Fruit fly (Drosophila melanogaster): ENCODE results near the gene CG13358.

The CG13358 gene

DNA sequence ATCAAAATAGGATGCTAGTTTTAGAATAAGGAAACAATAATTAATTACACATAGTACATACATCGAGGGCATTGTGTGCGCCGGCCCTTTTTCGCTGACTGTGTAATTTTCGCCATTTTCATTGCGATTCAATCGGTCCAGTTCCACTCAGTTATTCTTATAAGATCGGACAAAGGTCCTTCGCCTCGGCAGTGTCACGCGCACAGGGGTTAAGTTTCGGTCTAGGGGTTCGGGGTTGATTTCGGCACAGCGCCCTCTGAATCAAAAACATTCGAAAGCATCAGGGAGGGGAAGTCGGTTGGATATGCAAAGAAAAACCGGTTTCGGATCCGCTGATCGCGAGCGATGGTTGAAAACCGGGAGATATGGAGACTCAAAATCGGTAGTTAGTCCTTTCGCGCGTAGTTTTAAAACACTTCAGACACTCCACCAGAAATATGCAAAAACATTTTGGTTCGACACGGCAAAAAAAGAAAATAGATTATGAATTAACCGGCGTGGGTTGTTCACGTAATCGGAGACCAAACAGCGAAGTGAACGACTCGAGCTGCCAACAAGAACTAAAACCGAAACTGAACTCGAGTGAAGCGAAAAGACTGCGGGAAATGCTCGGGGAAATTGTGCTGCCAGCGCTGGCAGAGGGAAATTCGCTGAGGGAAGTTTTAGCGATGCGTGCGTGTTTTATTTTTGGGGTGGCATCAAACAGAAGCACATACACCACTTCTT is 31.4 kb upstream of the CG13358 start (continued):
- TF ChIP-seq bbx (GFP tag; IDR thresholded peaks at IDR 0.05; ENCODE audit: partially characterized antibody) (0 out of 2 replicates have a peak, but pooled peaks have one; percentile 14), run (tag; optimal IDR thresholded peaks at IDR 0.05) (no peak), Deaf1 (tag; optimal IDR thresholded peaks at IDR 0.05) (peak; percentile 58), Dip2 (GFP tag; IDR thresholded peaks at IDR 0.05) (no peak), CG10366 (GFP tag; IDR thresholded peaks at IDR 0.05) (peak; percentile 20; the same call in 1 of the 2 replicates), sqz (GFP tag; optimal IDR thresholded peaks at IDR 0.05) (no peak), pzg (GFP tag; optimal IDR thresholded peaks at IDR 0.05) (no peak), CG15601 (tag; optimal IDR thresholded peaks at IDR 0.05) (no peak), sens (GFP tag) (peak; percentile 14)

DNA sequence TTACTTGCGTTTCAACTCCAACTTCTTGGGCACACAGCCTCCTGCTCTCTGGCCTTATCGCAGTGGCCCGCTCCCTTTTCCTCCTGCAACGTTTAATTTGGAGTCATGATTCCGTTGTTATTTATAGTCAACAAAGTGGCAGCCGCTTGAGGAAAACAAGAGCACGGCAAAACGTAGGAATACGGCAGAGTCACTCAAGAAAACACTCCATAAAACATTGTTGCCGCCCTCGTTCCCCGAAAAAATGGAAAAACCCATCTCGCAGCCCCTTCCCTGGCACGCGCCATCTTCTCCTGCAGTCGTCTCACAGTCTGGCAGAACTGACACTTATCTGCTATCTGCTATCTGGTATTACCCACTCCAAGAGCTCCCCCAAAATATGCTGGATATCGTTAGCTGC is 20.2 kb upstream of the CG13358 start:
- peak; percentile 67 for TF ChIP-seq CG13894 (tag; optimal IDR thresholded peaks at IDR 0.05)
- TF ChIP-seq gem (tag; optimal IDR thresholded peaks at IDR 0.05): no peak
- TF ChIP-seq grn (GFP tag; optimal IDR thresholded peaks at IDR 0.05): peak; percentile 23
- no peak for TF ChIP-seq CG7963 (GFP tag; IDR thresholded peaks at IDR 0.05; ENCODE audit: partially characterized antibody)
- peak; percentile 28 for TF ChIP-seq ATbp (GFP tag; optimal IDR thresholded peaks at IDR 0.05)
- TF ChIP-seq BEAF-32 (GFP tag; optimal IDR thresholded peaks at IDR 0.05): no peak
- peak; percentile 9 for TF ChIP-seq CG15601 (tag; optimal IDR thresholded peaks at IDR 0.05)
- TF ChIP-seq sens (GFP tag): peak; percentile 1
- TF ChIP-seq pros (GFP tag; optimal IDR thresholded peaks at IDR 0.05): peak; percentile 57
- TF ChIP-seq NC2α (GFP tag; optimal IDR thresholded peaks at IDR 0.05): no peak
- TF ChIP-seq z (GFP tag; IDR thresholded peaks at IDR 0.05): peak; percentile 78; the same call in 2 of the 3 replicates
- peak; percentile 40 for TF ChIP-seq Hey (tag; optimal IDR thresholded peaks at IDR 0.05)
- TF ChIP-seq Eip74EF (GFP tag; optimal IDR thresholded peaks at IDR 0.05): no peak
- peak; percentile 35 for TF ChIP-seq HLHmδ (GFP tag; optimal IDR thresholded peaks at IDR 0.05)
- peak; percentile 74 for TF ChIP-seq Ets65A (GFP tag)
- no peak for TF ChIP-seq CG18599 (GFP tag; optimal IDR thresholded peaks at IDR 0.05)

DNA sequence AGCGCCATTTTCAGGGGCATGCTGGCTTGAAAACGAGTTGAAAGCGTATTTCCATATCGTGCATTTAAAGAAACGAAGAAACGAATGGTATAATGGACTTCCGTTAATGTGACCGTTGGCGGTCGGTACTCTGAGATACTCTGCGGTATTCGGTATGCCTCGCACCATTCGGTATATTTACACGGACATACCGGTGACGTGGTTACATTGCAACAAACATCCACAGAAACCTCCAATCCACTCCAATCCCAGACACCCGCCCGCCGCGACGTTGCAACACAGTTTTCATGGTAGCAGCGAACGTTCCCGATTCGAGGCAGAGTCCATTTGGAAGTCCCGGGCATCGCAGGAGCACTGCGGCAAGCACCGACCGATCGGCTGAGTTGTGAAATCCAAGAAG is 1.2 kb upstream of the CG13358 start, which contains the start of gene Sec22:
TSS of gene Sec22 (plus strand) at position 170 of the 400 bp plus-strand sequence.
- no peak for TF ChIP-seq oc (tag; optimal IDR thresholded peaks at IDR 0.05)
- 0 out of 2 replicates have a peak, but pooled peaks have one; percentile 8 for TF ChIP-seq Rfx (GFP tag; IDR thresholded peaks at IDR 0.05)
- peak; percentile 66 for TF ChIP-seq Xbp1 (GFP tag; optimal IDR thresholded peaks at IDR 0.05)
- peak; percentile 17 for TF ChIP-seq Myb (GFP tag; optimal IDR thresholded peaks at IDR 0.05)
- no peak for TF ChIP-seq GATAe (GFP tag; conservative IDR thresholded peaks at IDR 0.05)
- peak; percentile 15 for TF ChIP-seq unpg (GFP tag; optimal IDR thresholded peaks at IDR 0.05)
- TF ChIP-seq MBD-R2 (GFP tag; IDR thresholded peaks at IDR 0.05): peak; percentile 77
- TF ChIP-seq CG17361 (GFP tag; IDR thresholded peaks at IDR 0.05): 0 out of 3 replicates have a peak, but pooled peaks have one; percentile 20
- TF ChIP-seq Dref (GFP tag; IDR thresholded peaks at IDR 0.05): peak; percentile 29
- peak; percentile 27 for TF ChIP-seq CG10267 (tag; optimal IDR thresholded peaks at IDR 0.05)
- no peak for TF ChIP-seq Poxn (GFP tag; IDR thresholded peaks at IDR 0.05)
- TF ChIP-seq Vsx1 (GFP tag; optimal IDR thresholded peaks at IDR 0.05): no peak
- TF ChIP-seq Opbp (GFP tag; IDR thresholded peaks at IDR 0.05; ENCODE audit: partially characterized antibody): 0 out of 3 replicates have a peak, but pooled peaks have one; percentile 24
- peak; percentile 30 for TF ChIP-seq CG6813 (GFP tag; optimal IDR thresholded peaks at IDR 0.05)
- TF ChIP-seq Dp (GFP tag; optimal IDR thresholded peaks at IDR 0.05): peak; percentile 38
- peak; percentile 80 for TF ChIP-seq Med (GFP tag)
- peak; percentile 6 for TF ChIP-seq Meics (GFP tag; optimal IDR thresholded peaks at IDR 0.05)
- no peak for TF ChIP-seq CG10274 (GFP tag; optimal IDR thresholded peaks at IDR 0.05)
- peak; percentile 1 for TF ChIP-seq nom (GFP tag; optimal IDR thresholded peaks at IDR 0.05)
- TF ChIP-seq wek (GFP tag; optimal IDR thresholded peaks at IDR 0.05): peak; percentile 8
- peak; percentile 75 for TF ChIP-seq CG9797 (GFP tag; optimal IDR thresholded peaks at IDR 0.05)
- TF ChIP-seq CG12659 (GFP tag; optimal IDR thresholded peaks at IDR 0.05): peak; percentile 46
- peak; percentile 51 for TF ChIP-seq CG4617 (GFP tag; optimal IDR thresholded peaks at IDR 0.05; ENCODE audit: borderline replicate concordance)

Measured in whole organism, embryonic.